Fruit fly (Drosophila melanogaster) whole organism, embryonic: ENCODE data around the gene Traf-like.
A peak's percentile ranks its signal among the peaks of the same experiment; 100 is the strongest.

Experiments
- Aef1 ChIP-seq: fragments of 200-800 bp; sonication (Bioruptor generic); IDR thresholded peaks from 3 replicates; pipeline ENCODE4 v1.3.6; 2022; ENCODE audit warnings: missing biosample characterization, missing genetic modification characterization
- BEAF-32 ChIP-seq: fragments of 200-800 bp; sonication (Bioruptor generic); optimal IDR thresholded peaks from 3 replicates; lab custom pipeline; 2017; ENCODE audit warnings: missing biosample characterization, missing genetic modification characterization, mild to moderate bottlenecking, moderate library complexity, missing genetic modification reagents
- BtbVII ChIP-seq: fragments of 200-800 bp; sonication (Bioruptor generic); optimal IDR thresholded peaks from 3 replicates; lab custom pipeline; 2017; ENCODE audit warnings: missing biosample characterization, mild to moderate bottlenecking, missing genetic modification characterization
- CG10959 ChIP-seq: fragments of 200-800 bp; sonication (Bioruptor generic); IDR thresholded peaks from 2 replicates; pipeline ENCODE4 v1.3.6; 2022; ENCODE audit warnings: missing biosample characterization, missing genetic modification characterization
- CG12155 ChIP-seq: fragments of 200-800 bp; sonication (Bioruptor generic); optimal IDR thresholded peaks from 3 replicates; lab custom pipeline; 2016; ENCODE audit warnings: missing biosample characterization, missing genetic modification characterization
- CG12942 ChIP-seq: fragments of 200-800 bp; sonication (Bioruptor generic); optimal IDR thresholded peaks from 3 replicates; lab custom pipeline; 2016; ENCODE audit warnings: missing biosample characterization, missing genetic modification characterization
- CG13775 ChIP-seq: fragments of 200-800 bp; sonication (Bioruptor generic); optimal IDR thresholded peaks from 3 replicates; lab custom pipeline; 2017; ENCODE audit warnings: missing biosample characterization, mild to moderate bottlenecking, missing genetic modification characterization
- CG14050 ChIP-seq: fragments of 200-800 bp; sonication (Bioruptor generic); IDR thresholded peaks from 3 replicates; pipeline ENCODE4 v1.3.6; 2022; ENCODE audit warnings: missing biosample characterization, missing genetic modification characterization
- CG14965 ChIP-seq: fragments of 200-800 bp; sonication (Bioruptor generic); optimal IDR thresholded peaks from 2 replicates; lab custom pipeline; 2016; ENCODE audit warnings: missing biosample characterization, missing genetic modification characterization, borderline replicate concordance
- CG2129 ChIP-seq: fragments of 200-800 bp; sonication (Bioruptor generic); IDR thresholded peaks from 2 replicates; pipeline ENCODE4 v1.3.6; 2022; ENCODE audit warnings: missing biosample characterization, missing genetic modification characterization; ENCODE audit not compliant: partially characterized antibody
- CG2678 ChIP-seq: fragments of 200-800 bp; sonication (Bioruptor generic); optimal IDR thresholded peaks from 3 replicates; lab custom pipeline; 2019; ENCODE audit warnings: missing biosample characterization, mild to moderate bottlenecking, missing genetic modification characterization, moderate library complexity
- CG30431 ChIP-seq: fragments of 200-800 bp; sonication (Bioruptor generic); optimal IDR thresholded peaks from 2 replicates; lab custom pipeline; 2017; ENCODE audit warnings: missing biosample characterization, missing genetic modification characterization
- CG31441 ChIP-seq: fragments of 200-800 bp; sonication (Bioruptor generic); IDR thresholded peaks from 2 replicates; pipeline ENCODE4 v1.3.6; 2022; ENCODE audit warnings: missing biosample characterization, missing genetic modification characterization
- CG3847 ChIP-seq: fragments of 200-800 bp; sonication (Bioruptor generic); IDR thresholded peaks from 2 replicates; pipeline ENCODE4 v1.3.6; 2022; ENCODE audit warnings: missing biosample characterization, missing genetic modification characterization
- CG4282 ChIP-seq: fragments of 200-800 bp; sonication (Bioruptor generic); optimal IDR thresholded peaks from 2 replicates; lab custom pipeline; 2016; ENCODE audit warnings: missing biosample characterization, missing genetic modification characterization
- CG4424 ChIP-seq: fragments of 200-800 bp; sonication (Bioruptor generic); optimal IDR thresholded peaks from 3 replicates; lab custom pipeline; 2016; ENCODE audit warnings: missing biosample characterization, missing genetic modification characterization
- CG4617 ChIP-seq: fragments of 200-800 bp; sonication (Bioruptor generic); optimal IDR thresholded peaks from 3 replicates; lab custom pipeline; 2016; ENCODE audit warnings: missing biosample characterization, missing genetic modification characterization, borderline replicate concordance
- CG5953 ChIP-seq: fragments of 200-800 bp; sonication (Bioruptor generic); IDR thresholded peaks from 2 replicates; pipeline ENCODE4 v1.3.6; 2022; ENCODE audit warnings: missing biosample characterization, missing genetic modification characterization
- CG7271 ChIP-seq: fragments of 200-800 bp; sonication (Bioruptor generic); optimal IDR thresholded peaks from 2 replicates; lab custom pipeline; 2018; ENCODE audit warnings: missing biosample characterization, mild to moderate bottlenecking, missing genetic modification characterization, moderate library complexity
- CG7357 ChIP-seq: fragments of 200-800 bp; sonication (Bioruptor generic); IDR thresholded peaks from 3 replicates; pipeline ENCODE4 v1.3.6; 2022; ENCODE audit warnings: missing biosample characterization, missing genetic modification characterization
- CG7839 ChIP-seq: fragments of 200-800 bp; sonication (Bioruptor generic); optimal IDR thresholded peaks from 3 replicates; lab custom pipeline; 2018; ENCODE audit warnings: missing biosample characterization, mild to moderate bottlenecking, missing genetic modification characterization, moderate library complexity
- CG7963 ChIP-seq: fragments of 200-800 bp; sonication (Bioruptor generic); IDR thresholded peaks from 3 replicates; pipeline ENCODE4 v1.3.6; 2022; ENCODE audit warnings: missing biosample characterization, missing genetic modification characterization; ENCODE audit not compliant: partially characterized antibody
- CG8924 ChIP-seq: fragments of 200-800 bp; optimal IDR thresholded peaks from 3 replicates; lab custom pipeline; 2019; ENCODE audit warnings: missing biosample characterization, mild to moderate bottlenecking, missing genetic modification characterization, moderate library complexity
- CkIIα-i1 ChIP-seq: fragments of 200-800 bp; sonication (Bioruptor generic); IDR thresholded peaks from 2 replicates; pipeline ENCODE4 v1.3.6; 2022; ENCODE audit warnings: missing biosample characterization, missing genetic modification characterization
- Dip3 ChIP-seq: fragments of 200-800 bp; sonication (Bioruptor generic); optimal IDR thresholded peaks from 3 replicates; lab custom pipeline; 2016; ENCODE audit warnings: missing biosample characterization, missing genetic modification characterization
- Ets97D ChIP-seq: fragments of 200-800 bp; sonication (Bioruptor generic); optimal IDR thresholded peaks from 3 replicates; lab custom pipeline; 2016; ENCODE audit warnings: missing biosample characterization, missing genetic modification characterization
- Fer1 ChIP-seq: fragments of 200-800 bp; sonication (Bioruptor generic); optimal IDR thresholded peaks from 2 replicates; lab custom pipeline; 2017; ENCODE audit warnings: missing biosample characterization, mild to moderate bottlenecking, missing genetic modification characterization
- Kr ChIP-seq: fragments of 200-800 bp; sonication (Bioruptor generic); optimal IDR thresholded peaks from 2 replicates; lab custom pipeline; 2017; ENCODE audit warnings: missing biosample characterization, mild to moderate bottlenecking, missing genetic modification characterization
- Oaz ChIP-seq: fragments of 200-800 bp; sonication (Bioruptor generic); IDR thresholded peaks from 2 replicates; pipeline ENCODE4 v1.3.6; 2022; ENCODE audit warnings: missing biosample characterization, missing genetic modification characterization
- Rfx ChIP-seq: fragments of 200-800 bp; sonication (Bioruptor generic); IDR thresholded peaks from 2 replicates; pipeline ENCODE4 v1.3.6; 2022; ENCODE audit warnings: missing biosample characterization, missing genetic modification characterization
- ac ChIP-seq: fragments of 200-800 bp; sonication (Bioruptor generic); optimal IDR thresholded peaks from 3 replicates; lab custom pipeline; 2017; ENCODE audit warnings: missing biosample characterization, mild to moderate bottlenecking, missing genetic modification characterization
- bcd ChIP-seq: fragments of 200-800 bp; sonication (Bioruptor generic); optimal IDR thresholded peaks from 2 replicates; lab custom pipeline; 2017; ENCODE audit warnings: missing biosample characterization, mild to moderate bottlenecking, missing genetic modification characterization
- btn ChIP-seq: fragments of 200-800 bp; sonication (Bioruptor generic); optimal IDR thresholded peaks from 2 replicates; lab custom pipeline; 2016; ENCODE audit warnings: missing biosample characterization, missing genetic modification characterization
- crp ChIP-seq, 2 experiments: fragments of 200-800 bp; sonication (Bioruptor generic); optimal IDR thresholded peaks; 2 replicates in 1 of 2; 3 replicates in 1 of 2; lab custom pipeline; 2017; ENCODE audit warnings: missing biosample characterization in 2 of 2, missing genetic modification characterization in 2 of 2, mild to moderate bottlenecking in 1 of 2, moderate library complexity in 1 of 2
- dm ChIP-seq: fragments of 200-800 bp; sonication (Bioruptor generic); optimal IDR thresholded peaks from 3 replicates; lab custom pipeline; 2016; ENCODE audit warnings: missing biosample characterization, missing genetic modification characterization
- dmrt99B ChIP-seq: fragments of 200-800 bp; sonication (Bioruptor generic); optimal IDR thresholded peaks from 2 replicates; lab custom pipeline; 2018; ENCODE audit warnings: missing biosample characterization, mild to moderate bottlenecking, missing genetic modification characterization, moderate library complexity
- ewg ChIP-seq: fragments of 200-800 bp; sonication (Bioruptor generic); optimal IDR thresholded peaks from 3 replicates; lab custom pipeline; 2017; ENCODE audit warnings: mild to moderate bottlenecking, missing biosample characterization, missing genetic modification reagents, missing genetic modification characterization
- gem ChIP-seq: fragments of 200-800 bp; sonication (Bioruptor generic); optimal IDR thresholded peaks from 2 replicates; lab custom pipeline; 2019; ENCODE audit warnings: missing biosample characterization, mild to moderate bottlenecking, missing genetic modification characterization, moderate library complexity
- gt ChIP-seq: fragments of 200-800 bp; sonication (Bioruptor generic); IDR thresholded peaks from 2 replicates; pipeline ENCODE4 v1.3.6; 2022; ENCODE audit warnings: missing biosample characterization, missing genetic modification characterization
- kah ChIP-seq: fragments of 200-800 bp; sonication (Bioruptor generic); optimal IDR thresholded peaks from 2 replicates; lab custom pipeline; 2018; ENCODE audit warnings: missing biosample characterization, mild to moderate bottlenecking, missing genetic modification characterization
- kay ChIP-seq: fragments of 200-800 bp; sonication (Bioruptor generic); optimal IDR thresholded peaks from 2 replicates; lab custom pipeline; 2016; ENCODE audit warnings: missing biosample characterization, missing genetic modification characterization
- lilli ChIP-seq: fragments of 200-800 bp; sonication (Bioruptor generic); optimal IDR thresholded peaks from 3 replicates; lab custom pipeline; 2016; ENCODE audit warnings: missing biosample characterization, missing genetic modification characterization
- lov ChIP-seq, 2 experiments: fragments of 200-800 bp in 1 of 2; fragments of >200 bp in 1 of 2; sonication (Bioruptor generic) in 1 of 2; IDR thresholded peaks in 1 of 2; optimal IDR thresholded peaks in 1 of 2; 2 replicates in 1 of 2; 3 replicates in 1 of 2; pipeline versions ENCODE4 v1.3.6 to Lab custom; 2017 to 2022; ENCODE audit warnings: missing biosample characterization in 1 of 2, missing genetic modification characterization in 1 of 2
- peb ChIP-seq: fragments of 200-800 bp; sonication (Bioruptor generic); IDR thresholded peaks from 2 replicates; pipeline ENCODE4 v1.3.6; 2022; ENCODE audit warnings: missing biosample characterization, missing genetic modification characterization
- pum ChIP-seq: fragments of 200-800 bp; sonication (Bioruptor generic); optimal IDR thresholded peaks from 2 replicates; lab custom pipeline; 2016; ENCODE audit warnings: missing biosample characterization, missing genetic modification characterization
- salm ChIP-seq: fragments of 200-800 bp; sonication (Bioruptor generic); optimal IDR thresholded peaks from 2 replicates; lab custom pipeline; 2018; ENCODE audit warnings: missing biosample characterization, mild to moderate bottlenecking, missing genetic modification characterization
- sens-2 ChIP-seq: fragments of 200-800 bp; sonication (Bioruptor generic); IDR thresholded peaks from 2 replicates; pipeline ENCODE4 v1.3.6; 2022; ENCODE audit warnings: missing biosample characterization, missing genetic modification characterization
- so ChIP-seq: fragments of 200-800 bp; sonication (Bioruptor generic); IDR thresholded peaks from 3 replicates; pipeline ENCODE4 v1.3.6; 2022; ENCODE audit warnings: missing biosample characterization, missing genetic modification characterization
- stc ChIP-seq: fragments of 200-800 bp; sonication (Bioruptor generic); IDR thresholded peaks from 2 replicates; pipeline ENCODE4 v1.3.6; 2022; ENCODE audit warnings: missing biosample characterization, missing genetic modification characterization
- tll ChIP-seq, 2 experiments: fragments of 200-800 bp in 1 of 2; fragments of >200 bp in 1 of 2; sonication (Bioruptor generic) in 1 of 2; optimal IDR thresholded peaks; 2 replicates each; lab custom pipeline; 2017 to 2019; ENCODE audit warnings: missing biosample characterization in 2 of 2, missing genetic modification characterization in 2 of 2, mild to moderate bottlenecking in 1 of 2, moderate library complexity in 1 of 2
- zfh1 ChIP-seq: fragments of 200-800 bp; sonication (Bioruptor generic); IDR thresholded peaks from 3 replicates; pipeline ENCODE4 v1.3.6; 2022; ENCODE audit warnings: missing biosample characterization, missing genetic modification characterization

Traf-like gene

dm6 chrX:16426478-16427052 lies 11.7 kb downstream of the Traf-like start (continued):
- TF ChIP-seq tll (GFP tag; optimal IDR thresholded peaks at IDR 0.05; lab: Kevin White, UChicago): no peak
- TF ChIP-seq pum (GFP tag; lab: Kevin White, UChicago): no peak
- TF ChIP-seq crp (GFP tag; optimal IDR thresholded peaks at IDR 0.05; lab: Kevin White, UChicago): peak in 1 of 2 experiments; percentile 43
- no peak for TF ChIP-seq gem (tag; lab: Kevin White, UChicago)
- no peak for TF ChIP-seq dm (GFP tag; lab: Kevin White, UChicago)
- 0 out of 3 replicates have a peak, but pooled peaks have one; percentile 36 for TF ChIP-seq so
- TF ChIP-seq Oaz (GFP tag; lab: Robert Waterston, UW): no peak
- no peak for TF ChIP-seq kay (GFP tag; lab: Kevin White, UChicago)
- no peak for TF ChIP-seq Kr (GFP tag; lab: Kevin White, UChicago)
- TF ChIP-seq CG4617 (GFP tag; lab: Kevin White, UChicago): no peak
- TF ChIP-seq CG3847 (GFP tag; lab: Robert Waterston, UW): no peak
- no peak for TF ChIP-seq CG12942 (GFP tag; lab: Kevin White, UChicago)
- no peak for TF ChIP-seq CG7357
- no peak for TF ChIP-seq CG31441 (GFP tag; lab: Robert Waterston, UW)
- TF ChIP-seq CkIIα-i1 (GFP tag; lab: Robert Waterston, UW): no peak
- TF ChIP-seq dmrt99B: peak; percentile 8
- no peak for TF ChIP-seq CG7271 (tag; lab: Kevin White, UChicago)
- TF ChIP-seq ewg (GFP tag; lab: Kevin White, UChicago): no peak
- TF ChIP-seq sens-2 (GFP tag; lab: Robert Waterston, UW): no peak
- no peak for TF ChIP-seq Aef1
- TF ChIP-seq Ets97D (GFP tag; lab: Kevin White, UChicago): no peak
- no peak for TF ChIP-seq CG14050 (GFP tag; lab: Robert Waterston, UW)
- no peak for TF ChIP-seq CG5953 (GFP tag; lab: Robert Waterston, UW)
- no peak for TF ChIP-seq BtbVII (GFP tag; lab: Kevin White, UChicago)
- no peak for TF ChIP-seq CG10959 (GFP tag; lab: Robert Waterston, UW)
- no peak for TF ChIP-seq CG2678
- no peak for TF ChIP-seq Dip3 (GFP tag; lab: Kevin White, UChicago)
- TF ChIP-seq bcd (GFP tag; lab: Kevin White, UChicago): no peak
- TF ChIP-seq zfh1 (GFP tag; lab: Robert Waterston, UW): no peak
- TF ChIP-seq Fer1: no peak
- TF ChIP-seq BEAF-32: peak; percentile 9
- TF ChIP-seq btn: no peak
- TF ChIP-seq CG30431 (GFP tag; lab: Kevin White, UChicago): no peak
- TF ChIP-seq kah: no peak
- no peak for TF ChIP-seq CG13775 (GFP tag; lab: Kevin White, UChicago)
- no peak for TF ChIP-seq lilli (GFP tag; lab: Kevin White, UChicago)
- TF ChIP-seq lov (optimal IDR thresholded peaks at IDR 0.05; lab: Kevin White, UChicago): no peak
- TF ChIP-seq lov (GFP tag; IDR thresholded peaks at IDR 0.05; lab: Robert Waterston, UW): no peak
- TF ChIP-seq CG4282 (GFP tag; lab: Kevin White, UChicago): no peak
- no peak for TF ChIP-seq peb
- no peak for TF ChIP-seq CG12155 (GFP tag; lab: Kevin White, UChicago)
- no peak for TF ChIP-seq CG4424 (GFP tag; lab: Kevin White, UChicago)
- no peak for TF ChIP-seq stc (GFP tag; lab: Robert Waterston, UW)
- no peak for TF ChIP-seq CG7839
- peak; percentile 6 for TF ChIP-seq CG8924
- no peak for TF ChIP-seq ac (GFP tag; lab: Kevin White, UChicago)
- no peak for TF ChIP-seq CG7963 (GFP tag; lab: Robert Waterston, UW)
- TF ChIP-seq CG14965: no peak
- no peak for TF ChIP-seq gt (GFP tag; lab: Robert Waterston, UW)
- no peak for TF ChIP-seq CG2129 (GFP tag; lab: Robert Waterston, UW)
- TF ChIP-seq Rfx (GFP tag; lab: Robert Waterston, UW): no peak
- TF ChIP-seq salm (tag; lab: Kevin White, UChicago): no peak
